Fruit fly (Drosophila melanogaster) whole organism, wandering third instar larva: ENCODE data around the gene CHES-1-like.

ENCODE experiments used
- Abd-B ChIP-seq: fragments of >200 bp; optimal IDR thresholded peaks from 2 replicates; lab custom pipeline; 2017; ENCODE audit warnings: missing biosample characterization, missing genetic modification characterization
- Hnf4 ChIP-seq: fragments of 200-800 bp; sonication (Bioruptor generic); optimal IDR thresholded peaks from 2 replicates; lab custom pipeline; 2016; ENCODE audit warnings: missing biosample characterization, mild to moderate bottlenecking, missing genetic modification characterization
- Hr78 ChIP-seq: fragments of >200 bp; optimal IDR thresholded peaks from 2 replicates; lab custom pipeline; 2017; ENCODE audit warnings: missing biosample characterization, missing genetic modification characterization
- Myc ChIP-seq: fragments of >200 bp; optimal IDR thresholded peaks from 2 replicates; lab custom pipeline; 2017
- Rel ChIP-seq, 2 experiments: fragments of 200-800 bp; sonication (Bioruptor generic) in 1 of 2; optimal IDR thresholded peaks; 2 replicates in 1 of 2; 3 replicates in 1 of 2; lab custom pipeline; 2016 to 2019; ENCODE audit warnings: mild to moderate bottlenecking in 2 of 2, missing biosample characterization in 2 of 2, missing genetic modification characterization in 2 of 2, moderate library complexity in 1 of 2
- dl ChIP-seq, 2 experiments: fragments of 175-275, 200-275 bp in 1 of 2; fragments of 200-275 bp in 1 of 2; sonication (Bioruptor generic); optimal IDR thresholded peaks; lab custom pipeline; 2018; ENCODE audit warnings: mild to moderate bottlenecking in 2 of 2, missing biosample characterization in 2 of 2, missing genetic modification characterization in 2 of 2, moderate library complexity in 2 of 2; ENCODE audit not compliant: partially characterized antibody in 2 of 2, insufficient read depth in 1 of 2
- fru ChIP-seq: fragments of 200-800 bp; sonication (Bioruptor generic); optimal IDR thresholded peaks from 3 replicates; lab custom pipeline; 2016; ENCODE audit warnings: missing biosample characterization, mild to moderate bottlenecking, missing genetic modification characterization
- h ChIP-seq: fragments of 200-800 bp; sonication (Bioruptor generic); optimal IDR thresholded peaks from 3 replicates; lab custom pipeline; 2016; ENCODE audit warnings: missing biosample characterization, mild to moderate bottlenecking, missing genetic modification characterization
- jim ChIP-seq: fragments of 175-275, 200-325 bp; sonication (Bioruptor generic); optimal IDR thresholded peaks from 2 replicates; lab custom pipeline; 2016; ENCODE audit warnings: missing biosample characterization, mild to moderate bottlenecking, missing genetic modification characterization
- lola ChIP-seq: fragments of >200 bp; optimal IDR thresholded peaks from 2 replicates; lab custom pipeline; 2017; ENCODE audit warnings: missing biosample characterization, missing genetic modification characterization
- pan ChIP-seq: fragments of >200 bp; optimal IDR thresholded peaks from 2 replicates; lab custom pipeline; 2017
- psq ChIP-seq: fragments of 200-800 bp; sonication (Bioruptor generic); optimal IDR thresholded peaks from 3 replicates; lab custom pipeline; 2017; ENCODE audit warnings: missing biosample characterization, mild to moderate bottlenecking, missing genetic modification characterization, moderate library complexity
- sv ChIP-seq: fragments of 200-800 bp; sonication (Bioruptor generic); optimal IDR thresholded peaks from 3 replicates; lab custom pipeline; 2016; ENCODE audit warnings: missing biosample characterization, missing genetic modification characterization
- usp ChIP-seq: fragments of >200 bp; optimal IDR thresholded peaks from 2 replicates; lab custom pipeline; 2017; ENCODE audit warnings: missing biosample characterization, missing genetic modification characterization

dm6 chrX:7691947-7692739 is 17.0 kb downstream of the CHES-1-like start:
- no peak for TF ChIP-seq pan (lab: Kevin White, UChicago)
- no peak for TF ChIP-seq Abd-B (GFP tag; lab: Kevin White, UChicago)
- no peak for TF ChIP-seq usp (GFP tag; lab: Kevin White, UChicago)
- TF ChIP-seq dl (GFP tag; optimal IDR thresholded peaks at IDR 0.05; lab: Kevin White, UChicago; ENCODE audit: insufficient read depth in 1 of 2, partially characterized antibody in 2 of 2), result peak; percentile 86 to 88
- peak; percentile 63 for TF ChIP-seq sv (GFP tag; lab: Kevin White, UChicago)
- peak; percentile 91 for TF ChIP-seq h (GFP tag; lab: Kevin White, UChicago)
- TF ChIP-seq Rel (GFP tag; optimal IDR thresholded peaks at IDR 0.05; lab: Kevin White, UChicago), result no peak
- TF ChIP-seq Rel (tag; optimal IDR thresholded peaks at IDR 0.05; lab: Kevin White, UChicago), result peak; percentile 63
- no peak for TF ChIP-seq Hr78 (GFP tag; lab: Kevin White, UChicago)
- TF ChIP-seq Myc, result no peak
- no peak for TF ChIP-seq jim (GFP tag; lab: Kevin White, UChicago)
- TF ChIP-seq Hnf4 (GFP tag; lab: Kevin White, UChicago), result peak; percentile 81
- no peak for TF ChIP-seq lola (GFP tag; lab: Kevin White, UChicago)
- TF ChIP-seq fru, result peak; percentile 87
- peak; percentile 87 for TF ChIP-seq psq (GFP tag; lab: Kevin White, UChicago)
